Fruit fly (Drosophila melanogaster) whole organism, adult: ENCODE data around the gene CG14036.

Experiments used
- CG12768 ChIP-seq: fragments of 200-800 bp; sonication (Bioruptor generic); optimal IDR thresholded peaks from 2 replicates; lab custom pipeline; 2017; ENCODE audit warnings: missing biosample characterization, missing genetic modification characterization, mild to moderate bottlenecking, moderate library complexity, missing genetic modification reagents
- CG1620 ChIP-seq: fragments of 200-800 bp; sonication (Bioruptor generic); optimal IDR thresholded peaks from 2 replicates; lab custom pipeline; 2016; ENCODE audit warnings: missing biosample characterization, missing genetic modification characterization
- CG5204 ChIP-seq: fragments of 200-800 bp; sonication (Bioruptor generic); optimal IDR thresholded peaks from 2 replicates; lab custom pipeline; 2016; ENCODE audit warnings: missing biosample characterization, missing genetic modification characterization
- Hr96 ChIP-seq: fragments of 200-800 bp; sonication (Bioruptor generic); optimal IDR thresholded peaks from 2 replicates; lab custom pipeline; 2016; ENCODE audit warnings: missing biosample characterization, missing genetic modification characterization
- bab1 ChIP-seq: fragments of 200-800 bp; sonication (Bioruptor generic); optimal IDR thresholded peaks from 3 replicates; lab custom pipeline; 2019; ENCODE audit warnings: missing biosample characterization, mild to moderate bottlenecking, missing genetic modification characterization, moderate library complexity
- cic ChIP-seq: fragments of 200-800 bp; sonication (Bioruptor generic); optimal IDR thresholded peaks from 2 replicates; lab custom pipeline; 2017; ENCODE audit warnings: missing biosample characterization, mild to moderate bottlenecking, missing genetic modification characterization, moderate library complexity
- cnc ChIP-seq, 2 experiments: fragments of >200 bp; optimal IDR thresholded peaks; 2 replicates each; lab custom pipeline; 2017
- kay ChIP-seq: fragments of 200-800 bp; sonication (Bioruptor generic); peaks from one replicate; lab custom pipeline; 2016; ENCODE audit warnings: missing biosample characterization, missing genetic modification characterization, borderline replicate concordance
- pad ChIP-seq: fragments of 200-800 bp; sonication (Bioruptor generic); optimal IDR thresholded peaks from 3 replicates; lab custom pipeline; 2017; ENCODE audit warnings: missing biosample characterization, missing genetic modification characterization, mild to moderate bottlenecking, moderate library complexity, missing genetic modification reagents

DNA sequence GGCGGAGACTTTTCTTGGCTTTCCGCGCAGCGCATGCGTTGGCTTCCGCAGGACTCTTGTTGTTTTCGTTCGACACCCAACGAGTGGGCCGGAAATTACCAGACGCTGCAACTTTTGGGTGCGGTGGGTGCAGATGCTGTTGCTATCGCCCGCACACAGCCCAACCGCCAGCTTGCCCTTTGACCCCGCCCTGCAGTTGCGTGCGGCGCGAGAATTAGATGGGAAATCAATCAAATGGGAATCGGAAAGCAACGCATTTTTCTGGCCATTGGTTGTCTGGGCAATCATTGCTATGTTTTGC lies 49.4 kb downstream of the CG14036 start:
- TF ChIP-seq CG12768 (GFP tag; lab: Kevin White, UChicago) (no peak), kay (GFP tag; lab: Kevin White, UChicago) (no peak), CG5204 (GFP tag; lab: Kevin White, UChicago) (no peak), cnc (optimal IDR thresholded peaks at IDR 0.05; lab: Kevin White, UChicago) (no peak), cic (GFP tag; lab: Kevin White, UChicago) (no peak), bab1 (no peak), pad (no peak), Hr96 (GFP tag; lab: Kevin White, UChicago) (no peak), CG1620 (GFP tag; lab: Kevin White, UChicago) (no peak)
